In the genomic region with DNA sequence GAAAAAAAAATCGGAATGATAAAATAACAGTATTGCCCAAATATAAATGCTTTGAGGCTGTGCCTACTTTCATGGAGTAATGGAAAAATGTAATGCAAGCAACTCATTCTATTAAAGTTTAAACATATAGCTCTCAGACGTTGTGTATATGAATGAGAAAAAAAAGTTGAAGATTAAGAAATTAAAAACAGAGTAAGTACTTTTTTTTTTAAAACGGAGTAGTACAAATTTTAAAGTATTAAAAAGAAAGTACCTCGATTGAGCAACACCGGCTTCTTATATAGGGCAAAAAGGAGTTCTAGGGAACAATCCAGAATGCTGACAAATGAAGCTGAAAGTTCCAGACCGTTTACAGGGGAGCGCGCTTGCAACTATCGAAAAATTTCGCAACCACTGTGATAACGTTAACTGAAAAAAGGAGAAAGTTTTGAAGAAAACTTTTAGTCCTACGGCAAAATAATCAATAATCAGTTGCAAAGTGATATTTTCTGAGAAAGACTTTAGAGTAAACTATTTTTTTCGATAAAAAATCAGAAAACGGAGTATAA, we compare ENCODE assay signal across 3 worm cellular contexts.
TF ChIP-seq lines count a peak whose summit lies in the region.

No protein-coding gene starts in this region.

TF ChIP-seq in whole organism, L1 larva, 84 proteins besides CTCF, POLR2A, EP300 and RAD21 (continued from another document):
- TF ChIP-seq unc-130 (tag; optimal IDR thresholded peaks at IDR 0.05; lab: Kevin White, UChicago) = no peak
- no peak for TF ChIP-seq tbx-2 (tag; optimal IDR thresholded peaks at IDR 0.05; lab: Kevin White, UChicago)
- TF ChIP-seq mep-1 (tag; optimal IDR thresholded peaks at IDR 0.05; lab: Kevin White, UChicago) = no peak
- no peak for TF ChIP-seq dsc-1 (tag; optimal IDR thresholded peaks at IDR 0.05; lab: Kevin White, UChicago)
- TF ChIP-seq pqm-1 (tag; optimal IDR thresholded peaks at IDR 0.05; lab: Kevin White, UChicago) = no peak
- TF ChIP-seq nhr-71 (tag; optimal IDR thresholded peaks at IDR 0.05; lab: Kevin White, UChicago) = peak; percentile 5
- TF ChIP-seq nhr-47 (tag; optimal IDR thresholded peaks at IDR 0.05; lab: Kevin White, UChicago) = no peak
- TF ChIP-seq aha-1 (tag; optimal IDR thresholded peaks at IDR 0.05; lab: Kevin White, UChicago) = no peak
- no peak for TF ChIP-seq ceh-82 (tag; optimal IDR thresholded peaks at IDR 0.05; lab: Kevin White, UChicago)
- TF ChIP-seq dpl-1 (GFP tag; optimal IDR thresholded peaks at IDR 0.05; lab: Kevin White, UChicago) = no peak
- TF ChIP-seq C34B4.2 (tag; optimal IDR thresholded peaks at IDR 0.05; lab: Kevin White, UChicago) = no peak
- no peak for TF ChIP-seq ama-1 (optimal IDR thresholded peaks at IDR 0.05; lab: Kevin White, UChicago)
- TF ChIP-seq nhr-84 (tag; optimal IDR thresholded peaks at IDR 0.05; lab: Kevin White, UChicago) = no peak
- no peak for TF ChIP-seq fkh-8 (tag; optimal IDR thresholded peaks at IDR 0.05; lab: Kevin White, UChicago)
- TF ChIP-seq lin-35 (GFP tag; optimal IDR thresholded peaks at IDR 0.05; lab: Kevin White, UChicago) = peak in 1 of 2 experiments; percentile 56
- peak; percentile 16 for TF ChIP-seq elt-2 (tag; optimal IDR thresholded peaks at IDR 0.05; lab: Kevin White, UChicago)
- no peak for TF ChIP-seq ztf-11 (tag; optimal IDR thresholded peaks at IDR 0.05; lab: Kevin White, UChicago)
- no peak for TF ChIP-seq vab-15 (tag; optimal IDR thresholded peaks at IDR 0.05; lab: Kevin White, UChicago)
- TF ChIP-seq pag-3 (tag; optimal IDR thresholded peaks at IDR 0.05; lab: Kevin White, UChicago; ENCODE audit: borderline replicate concordance, insufficient read depth) = no peak
- TF ChIP-seq nhr-11 (tag; optimal IDR thresholded peaks at IDR 0.05; lab: Kevin White, UChicago) = no peak
- TF ChIP-seq mdl-1 (tag; optimal IDR thresholded peaks at IDR 0.05; lab: Kevin White, UChicago) = no peak
- no peak for TF ChIP-seq sox-4 (tag; optimal IDR thresholded peaks at IDR 0.05; lab: Kevin White, UChicago)
- TF ChIP-seq ceh-88 (GFP tag; IDR thresholded peaks at IDR 0.05; lab: Robert Waterston, UW) = no peak
- no peak for TF ChIP-seq lin-15B (tag; optimal IDR thresholded peaks at IDR 0.05; lab: Kevin White, UChicago)
- no peak for TF ChIP-seq jun-1 (tag; optimal IDR thresholded peaks at IDR 0.05; lab: Kevin White, UChicago)
- TF ChIP-seq skn-1 (tag; optimal IDR thresholded peaks at IDR 0.05; lab: Kevin White, UChicago) = peak; percentile 93
- TF ChIP-seq C16A3.4 (tag; optimal IDR thresholded peaks at IDR 0.05; lab: Kevin White, UChicago) = no peak
- no peak for TF ChIP-seq F16B12.6 (tag; optimal IDR thresholded peaks at IDR 0.05; lab: Kevin White, UChicago)
TF ChIP-seq in whole organism, L1 larva: peak in this region for 6.

TF ChIP-seq in whole organism, L2 larva, 48 proteins besides CTCF, POLR2A, EP300 and RAD21 (continued from another document):
- TF ChIP-seq ztf-1 (GFP tag; conservative IDR thresholded peaks at IDR 0.05; lab: Robert Waterston, UW) (no peak), snpc-4 (tag; optimal IDR thresholded peaks at IDR 0.05; lab: Kevin White, UChicago) (no peak), nhr-21 (tag; optimal IDR thresholded peaks at IDR 0.05; lab: Kevin White, UChicago) (no peak), lsy-2 (tag; optimal IDR thresholded peaks at IDR 0.05; lab: Kevin White, UChicago) (peak in 1 of 2 experiments; percentile 15), skn-1 (tag; optimal IDR thresholded peaks at IDR 0.05; lab: Kevin White, UChicago) (peak; percentile 94), dmd-4 (tag; optimal IDR thresholded peaks at IDR 0.05; lab: Kevin White, UChicago) (no peak), mdl-1 (tag; optimal IDR thresholded peaks at IDR 0.05; lab: Kevin White, UChicago) (no peak), Y55F3AM.14 (GFP tag; optimal IDR thresholded peaks at IDR 0.05; lab: Kevin White, UChicago) (no peak), nhr-10 (tag; optimal IDR thresholded peaks at IDR 0.05; lab: Kevin White, UChicago) (no peak), R02D3.7 (tag; optimal IDR thresholded peaks at IDR 0.05; lab: Kevin White, UChicago) (no peak), nhr-237 (tag; optimal IDR thresholded peaks at IDR 0.05; lab: Kevin White, UChicago) (no peak), ama-1 (optimal IDR thresholded peaks at IDR 0.05; lab: Kevin White, UChicago) (peak; percentile 65), egl-27 (tag; optimal IDR thresholded peaks at IDR 0.05; lab: Kevin White, UChicago) (no peak), ztf-11 (tag; optimal IDR thresholded peaks at IDR 0.05; lab: Kevin White, UChicago) (no peak), lin-13 (GFP tag; optimal IDR thresholded peaks at IDR 0.05; lab: Kevin White, UChicago) (peak; percentile 23), nhr-25 (tag; optimal IDR thresholded peaks at IDR 0.05; lab: Kevin White, UChicago) (no peak), crh-2 (tag; optimal IDR thresholded peaks at IDR 0.05; lab: Kevin White, UChicago) (peak; percentile 63)

TF ChIP-seq in whole organism, L4 larva, 104 proteins besides CTCF, POLR2A, EP300 and RAD21 (continued from another document):
- no peak for TF ChIP-seq nhr-237 (tag; optimal IDR thresholded peaks at IDR 0.05; lab: Kevin White, UChicago)
- no peak for TF ChIP-seq ceh-32 (tag; optimal IDR thresholded peaks at IDR 0.05; lab: Kevin White, UChicago; ENCODE audit: poor library complexity)
- TF ChIP-seq F10B5.3 (tag; optimal IDR thresholded peaks at IDR 0.05; lab: Kevin White, UChicago) = no peak
- no peak for TF ChIP-seq zag-1 (tag; optimal IDR thresholded peaks at IDR 0.05; lab: Kevin White, UChicago)
- no peak for TF ChIP-seq daf-12 (tag; optimal IDR thresholded peaks at IDR 0.05; lab: Kevin White, UChicago)
- no peak for TF ChIP-seq spr-3 (GFP tag; optimal IDR thresholded peaks at IDR 0.05; lab: Kevin White, UChicago)
- TF ChIP-seq saeg-2 (GFP tag; IDR thresholded peaks at IDR 0.05; lab: Robert Waterston, UW) = no peak
- TF ChIP-seq mxl-2 (GFP tag; conservative IDR thresholded peaks at IDR 0.05; lab: Robert Waterston, UW) = no peak
- no peak for TF ChIP-seq jun-1 (tag; optimal IDR thresholded peaks at IDR 0.05; lab: Kevin White, UChicago)
- TF ChIP-seq aly-2 (tag; optimal IDR thresholded peaks at IDR 0.05; lab: Kevin White, UChicago) = no peak
- TF ChIP-seq lin-1 (GFP tag; IDR thresholded peaks at IDR 0.05; lab: Robert Waterston, UW) = no peak
- no peak for TF ChIP-seq nhr-102 (tag; optimal IDR thresholded peaks at IDR 0.05; lab: Kevin White, UChicago)
- TF ChIP-seq fkh-10 (GFP tag; optimal IDR thresholded peaks at IDR 0.05; lab: Kevin White, UChicago) = no peak
- no peak for TF ChIP-seq nhr-25 (tag; optimal IDR thresholded peaks at IDR 0.05; lab: Kevin White, UChicago; ENCODE audit: borderline replicate concordance, insufficient read depth)
- TF ChIP-seq cey-2 (tag; optimal IDR thresholded peaks at IDR 0.05; lab: Kevin White, UChicago; ENCODE audit: borderline replicate concordance, insufficient read depth) = no peak
- TF ChIP-seq tag-97 (GFP tag; IDR thresholded peaks at IDR 0.05; lab: Robert Waterston, UW) = no peak
- no peak for TF ChIP-seq ZK546.5 (tag; optimal IDR thresholded peaks at IDR 0.05; lab: Kevin White, UChicago)
- no peak for TF ChIP-seq mxl-3 (GFP tag; optimal IDR thresholded peaks at IDR 0.05; lab: Kevin White, UChicago)
- TF ChIP-seq nhr-6 (tag; optimal IDR thresholded peaks at IDR 0.05; lab: Kevin White, UChicago) = no peak
- no peak for TF ChIP-seq nhr-42 (GFP tag; IDR thresholded peaks at IDR 0.05; lab: Robert Waterston, UW)
- no peak for TF ChIP-seq nhr-111 (GFP tag; optimal IDR thresholded peaks at IDR 0.05; lab: Kevin White, UChicago)
- 0 out of 2 replicates have a peak, but pooled peaks have one; percentile 6 for TF ChIP-seq arid-1 (GFP tag; conservative IDR thresholded peaks at IDR 0.05; lab: Robert Waterston, UW)
- no peak for TF ChIP-seq nhr-48 (tag; optimal IDR thresholded peaks at IDR 0.05; lab: Kevin White, UChicago)
- TF ChIP-seq dpl-1 (GFP tag; optimal IDR thresholded peaks at IDR 0.05; lab: Kevin White, UChicago) = no peak
- TF ChIP-seq unc-39 (tag; optimal IDR thresholded peaks at IDR 0.05; lab: Kevin White, UChicago) = no peak
- TF ChIP-seq mes-2 (tag; optimal IDR thresholded peaks at IDR 0.05; lab: Kevin White, UChicago; ENCODE audit: poor library complexity, severe bottlenecking) = peak; percentile 40
- no peak for TF ChIP-seq F44E2.7 (GFP tag; IDR thresholded peaks at IDR 0.05; lab: Robert Waterston, UW)
- TF ChIP-seq fos-1 (tag; optimal IDR thresholded peaks at IDR 0.05; lab: Kevin White, UChicago) = no peak
- no peak for TF ChIP-seq F26F4.8 (GFP tag; conservative IDR thresholded peaks at IDR 0.05; lab: Robert Waterston, UW)
- TF ChIP-seq dmd-9 (GFP tag; IDR thresholded peaks at IDR 0.05; lab: Robert Waterston, UW) = no peak
- TF ChIP-seq mdt-29 (GFP tag; IDR thresholded peaks at IDR 0.05; lab: Robert Waterston, UW) = peak; percentile 46; the same call in 1 of the 2 replicates
- peak; percentile 77 for TF ChIP-seq lin-13 (GFP tag; optimal IDR thresholded peaks at IDR 0.05; lab: Kevin White, UChicago)
- TF ChIP-seq F49E8.2 (tag; optimal IDR thresholded peaks at IDR 0.05; lab: Kevin White, UChicago; ENCODE audit: borderline replicate concordance) = no peak
- no peak for TF ChIP-seq lin-39 (tag; optimal IDR thresholded peaks at IDR 0.05; lab: Kevin White, UChicago)
- TF ChIP-seq spr-1 (tag; optimal IDR thresholded peaks at IDR 0.05; lab: Kevin White, UChicago) = no peak
- no peak for TF ChIP-seq tra-1 (GFP tag; IDR thresholded peaks at IDR 0.05; lab: Robert Waterston, UW)
- no peak for TF ChIP-seq vab-7 (GFP tag; IDR thresholded peaks at IDR 0.05; lab: Robert Waterston, UW)
- TF ChIP-seq nhr-76 (tag; optimal IDR thresholded peaks at IDR 0.05; lab: Kevin White, UChicago) = no peak
- no peak for TF ChIP-seq egl-27 (tag; optimal IDR thresholded peaks at IDR 0.05; lab: Kevin White, UChicago)
- TF ChIP-seq hmg-1.1 (GFP tag; IDR thresholded peaks at IDR 0.05; lab: Robert Waterston, UW) = no peak
- no peak; the same call in 1 of the 2 replicates for TF ChIP-seq pha-4 (GFP tag; IDR thresholded peaks at IDR 0.05; lab: Robert Waterston, UW)
- no peak for TF ChIP-seq pha-4 (tag; optimal IDR thresholded peaks at IDR 0.05; lab: Kevin White, UChicago)
- no peak for TF ChIP-seq ceh-62 (tag; optimal IDR thresholded peaks at IDR 0.05; lab: Kevin White, UChicago)
- peak; percentile 4 for TF ChIP-seq nhr-77 (tag; optimal IDR thresholded peaks at IDR 0.05; lab: Kevin White, UChicago)
- TF ChIP-seq daf-19 (GFP tag; conservative IDR thresholded peaks at IDR 0.05; lab: Robert Waterston, UW) = no peak
- peak; percentile 48 for TF ChIP-seq T20F7.1 (GFP tag; optimal IDR thresholded peaks at IDR 0.05; lab: Kevin White, UChicago)
- no peak for TF ChIP-seq nhr-11 (tag; optimal IDR thresholded peaks at IDR 0.05; lab: Kevin White, UChicago)
- TF ChIP-seq ama-1 (optimal IDR thresholded peaks at IDR 0.05; lab: Kevin White, UChicago) = no peak
- no peak for TF ChIP-seq lir-3 (tag; optimal IDR thresholded peaks at IDR 0.05; lab: Kevin White, UChicago)
- TF ChIP-seq php-3 (GFP tag; IDR thresholded peaks at IDR 0.05; lab: Robert Waterston, UW) = no peak
- no peak for TF ChIP-seq attf-4 (tag; optimal IDR thresholded peaks at IDR 0.05; lab: Kevin White, UChicago)
- TF ChIP-seq nhr-10 (tag; optimal IDR thresholded peaks at IDR 0.05; lab: Kevin White, UChicago) = no peak
- no peak for TF ChIP-seq D1046.2 (GFP tag; IDR thresholded peaks at IDR 0.05; lab: Robert Waterston, UW)
- TF ChIP-seq madf-5 (GFP tag; IDR thresholded peaks at IDR 0.05; lab: Robert Waterston, UW) = no peak
- TF ChIP-seq daf-16 (GFP tag; optimal IDR thresholded peaks at IDR 0.05; lab: Kevin White, UChicago) = no peak
- TF ChIP-seq daf-16 (tag; optimal IDR thresholded peaks at IDR 0.05; lab: Kevin White, UChicago) = peak; percentile 70
- no peak for TF ChIP-seq lin-15B (tag; optimal IDR thresholded peaks at IDR 0.05; lab: Kevin White, UChicago)
- TF ChIP-seq aha-1 (tag; lab: Kevin White, UChicago) = no peak
- no peak for TF ChIP-seq ces-1 (GFP tag; optimal IDR thresholded peaks at IDR 0.05; lab: Kevin White, UChicago)
- TF ChIP-seq Y48G9A.11 (GFP tag; IDR thresholded peaks at IDR 0.05; lab: Robert Waterston, UW) = no peak
- TF ChIP-seq mep-1 (tag; optimal IDR thresholded peaks at IDR 0.05; lab: Kevin White, UChicago) = peak; percentile 61
- no peak for TF ChIP-seq rbr-2 (tag; optimal IDR thresholded peaks at IDR 0.05; lab: Kevin White, UChicago)
- TF ChIP-seq R02D3.7 (tag; optimal IDR thresholded peaks at IDR 0.05; lab: Kevin White, UChicago) = no peak
- no peak for TF ChIP-seq unc-130 (GFP tag; optimal IDR thresholded peaks at IDR 0.05; lab: Kevin White, UChicago)
- TF ChIP-seq duxl-1 (tag; optimal IDR thresholded peaks at IDR 0.05; lab: Kevin White, UChicago; ENCODE audit: poor library complexity) = no peak
- TF ChIP-seq dmd-6 (GFP tag; IDR thresholded peaks at IDR 0.05; lab: Robert Waterston, UW) = no peak
- no peak for TF ChIP-seq egl-43 (GFP tag; IDR thresholded peaks at IDR 0.05; lab: Robert Waterston, UW)
- no peak for TF ChIP-seq hif-1 (tag; optimal IDR thresholded peaks at IDR 0.05; lab: Kevin White, UChicago)
- no peak for TF ChIP-seq mdl-1 (tag; optimal IDR thresholded peaks at IDR 0.05; lab: Kevin White, UChicago)
- TF ChIP-seq madf-9 (GFP tag; conservative IDR thresholded peaks at IDR 0.05; lab: Robert Waterston, UW) = no peak
- TF ChIP-seq zfp-3 (GFP tag; conservative IDR thresholded peaks at IDR 0.05; lab: Robert Waterston, UW) = no peak
- TF ChIP-seq dmd-8 (GFP tag; IDR thresholded peaks at IDR 0.05; lab: Robert Waterston, UW) = no peak
- peak; percentile 31 for TF ChIP-seq hlh-11 (tag; optimal IDR thresholded peaks at IDR 0.05; lab: Kevin White, UChicago)
- no peak for TF ChIP-seq nhr-41 (GFP tag; IDR thresholded peaks at IDR 0.05; lab: Robert Waterston, UW)
- no peak for TF ChIP-seq ztf-7 (tag; optimal IDR thresholded peaks at IDR 0.05; lab: Kevin White, UChicago)
- no peak for TF ChIP-seq F37D6.2 (tag; optimal IDR thresholded peaks at IDR 0.05; lab: Kevin White, UChicago)
- TF ChIP-seq pqm-1 (tag; optimal IDR thresholded peaks at IDR 0.05; lab: Kevin White, UChicago) = no peak
- TF ChIP-seq gei-8 (GFP tag; optimal IDR thresholded peaks at IDR 0.05; lab: Kevin White, UChicago) = no peak
- TF ChIP-seq lin-38 (GFP tag; IDR thresholded peaks at IDR 0.05; lab: Robert Waterston, UW) = peak; percentile 85
- no peak for TF ChIP-seq ctbp-1 (GFP tag; IDR thresholded peaks at IDR 0.05; lab: Robert Waterston, UW)
- TF ChIP-seq Y5F2A.4 (GFP tag; optimal IDR thresholded peaks at IDR 0.05; lab: Kevin White, UChicago) = no peak
- no peak for TF ChIP-seq set-16 (GFP tag; IDR thresholded peaks at IDR 0.05; lab: Robert Waterston, UW)
- TF ChIP-seq ceh-44 (GFP tag; IDR thresholded peaks at IDR 0.05; lab: Robert Waterston, UW) = no peak
